Worm (Caenorhabditis elegans): ENCODE measurements around the gene prdx-3.
"Not testable (repeated sequence)": the region's sequence is repeated elsewhere in the genome, so short reads cannot be mapped to it uniquely, and the experiment has no call there.

Gene prdx-3

ce11 chrIII:4378600-4379293, 28.5 kb upstream of the prdx-3 start:
- peak; percentile 77 for TF ChIP-seq pha-2 (tag; optimal IDR thresholded peaks at IDR 0.05)
- TF ChIP-seq F13H6.1 (tag; optimal IDR thresholded peaks at IDR 0.05): peak; percentile 34
- peak; percentile 52 for TF ChIP-seq Y22D7AL.16 (tag; optimal IDR thresholded peaks at IDR 0.05)
- TF ChIP-seq sox-4 (tag; optimal IDR thresholded peaks at IDR 0.05): peak; percentile 54
- peak; percentile 69 for TF ChIP-seq sox-2 (GFP tag; IDR thresholded peaks at IDR 0.05)
- TF ChIP-seq ttx-3 (tag; optimal IDR thresholded peaks at IDR 0.05): peak; percentile 31
- TF ChIP-seq C08G9.2 (tag; optimal IDR thresholded peaks at IDR 0.05): peak; percentile 43
- TF ChIP-seq K02D7.2 (tag; optimal IDR thresholded peaks at IDR 0.05): peak; percentile 55
- TF ChIP-seq sdc-2 (tag; optimal IDR thresholded peaks at IDR 0.05): peak; percentile 40
- TF ChIP-seq ceh-19 (GFP tag; optimal IDR thresholded peaks at IDR 0.05): peak; percentile 37
- peak; percentile 70 for TF ChIP-seq ceh-31 (tag; optimal IDR thresholded peaks at IDR 0.05)
- TF ChIP-seq unc-3 (GFP tag; conservative IDR thresholded peaks at IDR 0.05): peak; percentile 55; the same call in 1 of the 2 replicates
- not testable (repeated sequence) for TF ChIP-seq unc-3 (tag; optimal IDR thresholded peaks at IDR 0.05)
- TF ChIP-seq elt-2 (tag; optimal IDR thresholded peaks at IDR 0.05): peak; percentile 41
- TF ChIP-seq hlh-8 (tag; optimal IDR thresholded peaks at IDR 0.05): peak; percentile 10
- peak; percentile 10 for TF ChIP-seq zip-5 (tag; optimal IDR thresholded peaks at IDR 0.05)
- peak; percentile 69 for TF ChIP-seq madf-2 (tag; optimal IDR thresholded peaks at IDR 0.05)
- peak; percentile 60 for TF ChIP-seq gmeb-2 (tag; optimal IDR thresholded peaks at IDR 0.05)
- peak; percentile 56 for TF ChIP-seq ceh-34 (tag; optimal IDR thresholded peaks at IDR 0.05)
- peak; percentile 28 for TF ChIP-seq ceh-48 (tag; optimal IDR thresholded peaks at IDR 0.05)
- TF ChIP-seq nfya-1 (tag; optimal IDR thresholded peaks at IDR 0.05): peak; percentile 44
- TF ChIP-seq ceh-2 (tag; optimal IDR thresholded peaks at IDR 0.05): peak; percentile 7
- TF ChIP-seq fax-1 (tag; optimal IDR thresholded peaks at IDR 0.05): peak; percentile 48
- peak; percentile 43 for TF ChIP-seq ahr-1 (tag; optimal IDR thresholded peaks at IDR 0.05)
- peak; percentile 55 for TF ChIP-seq nhr-232 (tag; optimal IDR thresholded peaks at IDR 0.05)
- TF ChIP-seq hlh-6 (tag; optimal IDR thresholded peaks at IDR 0.05): peak; percentile 4
- peak; percentile 39 for TF ChIP-seq pat-9 (tag; optimal IDR thresholded peaks at IDR 0.05)
- TF ChIP-seq rnt-1 (tag; optimal IDR thresholded peaks at IDR 0.05): peak; percentile 15
- peak; percentile 18 for TF ChIP-seq hlh-15 (tag; optimal IDR thresholded peaks at IDR 0.05)
- peak; percentile 67 for TF ChIP-seq T23F11.4 (GFP tag; optimal IDR thresholded peaks at IDR 0.05)
- peak; percentile 51 for TF ChIP-seq tbx-2 (tag; optimal IDR thresholded peaks at IDR 0.05)
- peak; percentile 6 for TF ChIP-seq ets-4 (tag; optimal IDR thresholded peaks at IDR 0.05)
- peak; percentile 39 for TF ChIP-seq ceh-14 (tag; optimal IDR thresholded peaks at IDR 0.05)
- peak; percentile 87 for TF ChIP-seq ceh-18 (tag; optimal IDR thresholded peaks at IDR 0.05)
- TF ChIP-seq C38D4.7 (GFP tag; optimal IDR thresholded peaks at IDR 0.05): peak; percentile 68
- TF ChIP-seq dmd-4 (tag; optimal IDR thresholded peaks at IDR 0.05; ENCODE audit: borderline replicate concordance): peak; percentile 12
- peak; percentile 62 for TF ChIP-seq syd-9 (tag; optimal IDR thresholded peaks at IDR 0.05)
- peak; percentile 69; the same call in 1 of the 2 replicates for TF ChIP-seq ceh-45 (GFP tag; IDR thresholded peaks at IDR 0.05)
- peak; percentile 54 for TF ChIP-seq che-1 (tag; optimal IDR thresholded peaks at IDR 0.05)
- TF ChIP-seq ref-2 (tag; optimal IDR thresholded peaks at IDR 0.05): peak; percentile 47
- TF ChIP-seq ceh-24 (tag; optimal IDR thresholded peaks at IDR 0.05): peak; percentile 39
- peak; percentile 63 for TF ChIP-seq fkh-6 (tag; optimal IDR thresholded peaks at IDR 0.05)
- peak; percentile 32 for TF ChIP-seq lin-11 (tag; optimal IDR thresholded peaks at IDR 0.05)
- peak; percentile 28 for TF ChIP-seq K09A11.1 (tag; optimal IDR thresholded peaks at IDR 0.05; ENCODE audit: insufficient read depth)
